Worm (Caenorhabditis elegans): ENCODE measurements around the gene ZK643.5.

DNA sequence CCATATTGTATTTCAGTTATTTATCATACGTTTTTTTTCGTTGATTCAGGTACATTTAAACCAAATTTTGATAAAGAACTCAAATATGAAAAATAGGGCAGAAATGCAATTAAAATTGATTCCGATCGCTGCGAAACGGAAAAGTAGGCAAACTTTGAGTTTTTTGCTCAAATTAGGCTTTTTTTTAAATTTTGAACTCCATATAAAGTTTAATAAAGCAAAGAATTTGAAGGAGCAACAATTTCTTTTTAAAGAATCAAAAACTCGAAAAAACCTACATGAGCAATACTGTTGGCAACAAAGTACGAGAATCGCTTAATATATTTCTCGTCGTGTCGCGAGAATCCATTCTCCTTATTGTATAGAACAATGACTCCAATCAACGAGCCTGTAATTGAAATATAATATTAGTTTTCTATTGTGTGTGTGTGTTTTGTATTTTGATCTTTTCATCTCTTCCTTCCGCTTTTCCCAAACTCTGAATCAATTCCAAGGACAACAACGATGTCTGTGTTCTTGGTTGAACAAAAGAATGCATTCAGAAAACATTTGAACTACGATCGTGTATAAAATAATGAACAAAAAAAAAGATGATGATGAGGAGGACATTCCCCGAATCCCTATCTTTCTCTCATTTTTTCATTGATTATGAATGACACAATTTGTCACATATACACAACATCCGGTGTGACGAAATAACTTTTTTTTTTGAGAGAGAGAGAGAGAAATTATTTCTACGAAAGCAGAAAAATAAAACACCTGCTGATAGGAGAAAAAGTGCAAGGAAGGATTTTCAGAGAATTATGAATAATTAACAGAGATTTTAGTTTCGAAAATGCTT lies 22.7 kb upstream of the ZK643.5 start:
- TF ChIP-seq nhr-28 (tag; optimal IDR thresholded peaks at IDR 0.05) (no peak), ces-1 (GFP tag; optimal IDR thresholded peaks at IDR 0.05) (no peak), ztf-11 (tag; optimal IDR thresholded peaks at IDR 0.05) (no peak), flh-1 (GFP tag; optimal IDR thresholded peaks at IDR 0.05) (no peak), unc-39 (tag; optimal IDR thresholded peaks at IDR 0.05) (no peak), mab-5 (tag; optimal IDR thresholded peaks at IDR 0.05) (no peak), unc-120 (tag; optimal IDR thresholded peaks at IDR 0.05; ENCODE audit: poor library complexity, severe bottlenecking) (no peak)
